Fruit fly (Drosophila melanogaster): ENCODE data around the gene CG34447.

Gene CG34447

DNA sequence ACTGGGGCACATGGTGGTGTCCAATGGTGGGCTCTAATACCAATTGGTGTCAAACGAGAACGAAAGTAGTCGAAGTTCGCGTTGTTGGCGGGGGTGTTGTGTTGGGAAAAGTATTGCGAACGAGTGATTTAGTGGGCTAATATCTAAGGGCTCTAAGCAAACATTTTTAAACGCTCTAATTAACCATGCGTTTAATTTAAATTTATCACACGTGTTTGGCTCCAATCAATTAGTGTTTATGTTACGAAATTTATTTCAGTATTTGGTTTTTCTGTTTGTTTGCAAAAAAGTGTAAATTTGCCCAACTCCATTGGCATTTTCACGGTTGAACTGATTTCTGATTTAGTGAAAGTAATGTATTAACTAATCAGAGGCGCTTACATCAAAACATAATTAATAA, at the start of gene CG34447:
TSS of gene CG34447 (minus strand) at position 101 of the 400 bp plus-strand sequence.
- TF ChIP-seq CG8319 (GFP tag; optimal IDR thresholded peaks at IDR 0.05): no peak
- no peak for TF ChIP-seq acj6 (GFP tag; optimal IDR thresholded peaks at IDR 0.05)
- no peak for TF ChIP-seq Blimp-1 (GFP tag; optimal IDR thresholded peaks at IDR 0.05)
- no peak for TF ChIP-seq Eip78C (GFP tag)

dm6 chr2L:2467722-2468372, 48.0 kb upstream of the CG34447 start:
- TF ChIP-seq CG8632 (GFP tag; optimal IDR thresholded peaks at IDR 0.05): no peak
- TF ChIP-seq CG10631 (GFP tag; optimal IDR thresholded peaks at IDR 0.05): peak; percentile 9
- TF ChIP-seq acj6 (GFP tag; optimal IDR thresholded peaks at IDR 0.05): no peak
- TF ChIP-seq CG32006 (GFP tag; optimal IDR thresholded peaks at IDR 0.05): peak; percentile 28
- no peak for TF ChIP-seq OdsH (GFP tag; optimal IDR thresholded peaks at IDR 0.05)
- TF ChIP-seq salr (GFP tag; optimal IDR thresholded peaks at IDR 0.05): no peak
- TF ChIP-seq svp (GFP tag): peak; percentile 37
- no peak for TF ChIP-seq Ets21C (GFP tag; optimal IDR thresholded peaks at IDR 0.05)
- TF ChIP-seq CG6163 (GFP tag; IDR thresholded peaks at IDR 0.05): peak; percentile 46; the same call in 1 of the 3 replicates
- TF ChIP-seq CG6854 (GFP tag; optimal IDR thresholded peaks at IDR 0.05): no peak
- TF ChIP-seq Blimp-1 (GFP tag; optimal IDR thresholded peaks at IDR 0.05): no peak
- TF ChIP-seq CG8119 (GFP tag; IDR thresholded peaks at IDR 0.05): peak; percentile 37; the same call in 1 of the 3 replicates
- TF ChIP-seq Met (GFP tag; optimal IDR thresholded peaks at IDR 0.05): peak; percentile 4
- TF ChIP-seq Lpt (GFP tag; optimal IDR thresholded peaks at IDR 0.05): no peak
- no peak for TF ChIP-seq spab (GFP tag; optimal IDR thresholded peaks at IDR 0.05)
- TF ChIP-seq CG15336 (GFP tag; IDR thresholded peaks at IDR 0.05): peak; percentile 50
- TF ChIP-seq eg (GFP tag; IDR thresholded peaks at IDR 0.05): 0 out of 3 replicates have a peak, but pooled peaks have one; percentile 21
- TF ChIP-seq cyc (GFP tag; optimal IDR thresholded peaks at IDR 0.05): no peak

- TF ChIP-seq Sox15 (GFP tag; optimal IDR thresholded peaks at IDR 0.05): no peak
- peak; percentile 71 for TF ChIP-seq Eip78C (GFP tag)
- no peak for TF ChIP-seq acj6 (GFP tag; optimal IDR thresholded peaks at IDR 0.05)
- TF ChIP-seq esn (GFP tag; optimal IDR thresholded peaks at IDR 0.05): peak; percentile 13
- no peak for TF ChIP-seq achi (GFP tag; optimal IDR thresholded peaks at IDR 0.05)
- peak; percentile 12 for TF ChIP-seq Smox (GFP tag; optimal IDR thresholded peaks at IDR 0.05)
- no peak for TF ChIP-seq fkh (GFP tag; optimal IDR thresholded peaks at IDR 0.05)
- peak; percentile 15 for TF ChIP-seq CG3032 (tag; optimal IDR thresholded peaks at IDR 0.05)
- peak; percentile 3 for TF ChIP-seq dsx (GFP tag; optimal IDR thresholded peaks at IDR 0.05; ENCODE audit: poor library complexity, severe bottlenecking)
- TF ChIP-seq pdm3 (GFP tag; optimal IDR thresholded peaks at IDR 0.05): no peak
- TF ChIP-seq cyc (GFP tag; optimal IDR thresholded peaks at IDR 0.05): no peak
- TF ChIP-seq Ets96B (tag; optimal IDR thresholded peaks at IDR 0.05): peak; percentile 34
- TF ChIP-seq CG9139 (GFP tag; optimal IDR thresholded peaks at IDR 0.05): no peak
- TF ChIP-seq svp (GFP tag): peak; percentile 62
These were observed 46.5 kb upstream of the CG34447 start for dm6 chr2L:2466360-2466759.

DNA sequence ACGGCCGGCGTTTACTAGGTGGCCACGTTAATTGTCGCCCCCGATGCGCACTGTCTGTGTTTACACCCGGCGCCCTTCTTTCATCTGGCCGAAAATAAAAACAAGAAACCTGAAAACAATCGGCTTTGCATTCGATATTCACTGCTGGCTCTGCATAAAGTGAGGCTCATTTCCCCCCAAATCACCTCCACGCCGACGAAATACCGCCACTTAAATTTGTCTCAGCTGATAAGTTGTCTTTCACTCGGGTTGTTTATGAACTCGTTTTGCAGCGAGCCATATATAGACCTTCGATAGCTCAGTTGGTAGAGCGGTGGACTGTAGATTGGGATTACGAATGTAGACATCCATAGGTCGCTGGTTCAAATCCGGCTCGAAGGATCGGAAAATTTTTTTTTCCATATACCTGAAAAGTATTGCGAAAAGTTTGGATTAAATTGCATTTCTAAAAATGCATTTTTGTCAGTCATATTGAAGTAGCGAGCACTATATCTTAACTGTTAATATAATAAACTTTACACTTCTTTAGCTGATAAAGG, 42.6 kb upstream of the CG34447 start:
- TF ChIP-seq Eip78C (GFP tag) (peak; percentile 45), CG4318 (GFP tag; optimal IDR thresholded peaks at IDR 0.05) (no peak)

- TF ChIP-seq CG10669 (GFP tag; optimal IDR thresholded peaks at IDR 0.05) (no peak), svp (GFP tag) (peak; percentile 39)
These were observed 41.6 kb upstream of the CG34447 start for dm6 chr2L:2461322-2461999.
